Worm (Caenorhabditis elegans): Measurements from ENCODE around the gene otub-4.
"Not testable (repeated sequence)": the region's sequence is repeated elsewhere in the genome, so short reads cannot be mapped to it uniquely, and the experiment has no call there.

The otub-4 gene

DNA sequence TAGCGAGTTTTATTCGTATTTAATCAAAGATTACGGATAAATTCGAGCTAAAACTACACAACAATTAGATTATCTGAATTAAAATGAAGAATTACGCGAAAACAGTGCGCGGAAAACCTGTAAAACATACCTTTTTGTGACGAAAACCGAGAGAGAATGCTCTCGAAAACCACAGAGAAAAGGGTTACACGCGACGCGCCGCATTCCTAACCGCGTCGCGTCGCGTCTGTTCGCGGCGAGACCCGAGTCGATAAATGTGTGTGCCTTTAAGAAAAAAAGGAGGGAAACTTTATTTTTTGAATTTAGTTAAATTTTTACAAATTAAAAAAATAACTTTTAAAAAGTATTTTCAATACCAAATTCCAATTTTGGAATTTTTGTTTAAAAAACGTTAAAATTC lies 39.3 kb downstream of the otub-4 start, which contains the start of gene hrpa-1:
Gene hrpa-1, minus strand, starts transcription at position 192 of the 400 bp plus-strand sequence.
- TF ChIP-seq dao-5 (tag; optimal IDR thresholded peaks at IDR 0.05) = no peak
- peak; percentile 47 for TF ChIP-seq him-1 (tag; optimal IDR thresholded peaks at IDR 0.05)
- TF ChIP-seq W03F9.2 (tag; optimal IDR thresholded peaks at IDR 0.05) = peak; percentile 78

ce11 chrIV:3338176-3338575 lies 39.8 kb downstream of the otub-4 start:
- TF ChIP-seq W03F9.2 (tag; optimal IDR thresholded peaks at IDR 0.05) (no peak), dao-5 (tag; optimal IDR thresholded peaks at IDR 0.05) (no peak), him-1 (tag; optimal IDR thresholded peaks at IDR 0.05) (no peak)

ce11 chrIV:3337275-3337674 lies 40.7 kb downstream of the otub-4 start:
- TF ChIP-seq dao-5 (tag; optimal IDR thresholded peaks at IDR 0.05) (no peak), W03F9.2 (tag; optimal IDR thresholded peaks at IDR 0.05) (no peak), him-1 (tag; optimal IDR thresholded peaks at IDR 0.05) (no peak)

DNA sequence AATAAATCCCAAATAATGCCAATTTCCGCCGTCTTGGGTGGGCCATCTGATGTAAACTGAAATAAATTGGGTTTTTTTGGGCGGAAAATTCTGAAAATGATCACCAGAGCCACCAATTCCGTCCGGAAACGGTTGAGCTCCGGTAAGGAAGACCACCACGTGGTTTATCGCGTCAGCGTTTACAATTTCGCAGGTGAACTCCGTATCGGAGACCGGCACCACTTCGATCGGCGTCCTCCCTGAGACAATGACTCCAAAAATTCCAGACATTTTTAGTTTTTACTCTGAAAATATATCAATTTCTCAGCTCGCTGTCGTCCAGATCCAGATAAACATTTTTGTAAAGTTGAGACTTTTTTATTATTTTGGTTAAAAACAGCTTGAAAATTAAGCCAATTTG lies 41.3 kb downstream of the otub-4 start, which contains the start of gene F42A6.6:
Gene F42A6.6, minus strand, starts transcription at position 289 of the 400 bp plus-strand sequence.
- TF ChIP-seq W03F9.2 (tag; optimal IDR thresholded peaks at IDR 0.05) = peak; percentile 20
- TF ChIP-seq dao-5 (tag; optimal IDR thresholded peaks at IDR 0.05) = no peak
- TF ChIP-seq him-1 (tag; optimal IDR thresholded peaks at IDR 0.05) = no peak

- TF ChIP-seq dao-5, him-1, W03F9.2 (tag; optimal IDR thresholded peaks at IDR 0.05): not testable (repeated sequence)
Observed at ce11 chrIV:3331758-3332157, 46.2 kb downstream of the otub-4 start, which contains the start of gene F42A6.5. Gene F42A6.5, minus strand, starts transcription at chrIV:3331858.
